Fruit fly (Drosophila melanogaster): Measurements from ENCODE around the gene Atg17.

The Atg17 gene

dm6 chr3R:5648569-5649476 is 20.7 kb upstream of the Atg17 start, which contains the start of the genes MTA1-like and Sec23 (continued):
- TF ChIP-seq CG6813 (GFP tag; optimal IDR thresholded peaks at IDR 0.05) (peak; percentile 7), Oaz (GFP tag; IDR thresholded peaks at IDR 0.05) (no peak), Lhr (GFP tag; optimal IDR thresholded peaks at IDR 0.05) (peak; percentile 4), dmrt11E (tag; optimal IDR thresholded peaks at IDR 0.05) (peak; percentile 66), tap (tag; optimal IDR thresholded peaks at IDR 0.05) (peak; percentile 46), CG30020 (tag; optimal IDR thresholded peaks at IDR 0.05) (peak; percentile 78), jigr1 (GFP tag; IDR thresholded peaks at IDR 0.05) (peak; percentile 79; the same call in 2 of the 3 replicates), ATbp (GFP tag; optimal IDR thresholded peaks at IDR 0.05) (no peak), HLH54F (GFP tag; optimal IDR thresholded peaks at IDR 0.05) (peak; percentile 38), CG1602 (GFP tag; optimal IDR thresholded peaks at IDR 0.05) (peak; percentile 56), Ptx1 (GFP tag; IDR thresholded peaks at IDR 0.05) (peak; percentile 32; the same call in 1 of the 2 replicates), Kr (GFP tag; optimal IDR thresholded peaks at IDR 0.05) (peak; percentile 21), CG3281 (GFP tag; optimal IDR thresholded peaks at IDR 0.05) (peak; percentile 4), CG17568 (GFP tag; optimal IDR thresholded peaks at IDR 0.05) (no peak), CG18764 (GFP tag; optimal IDR thresholded peaks at IDR 0.05) (peak; percentile 36), Elba2 (GFP tag; optimal IDR thresholded peaks at IDR 0.05) (peak; percentile 82), nmo (GFP tag; optimal IDR thresholded peaks at IDR 0.05) (peak; percentile 79), CG12155 (GFP tag; optimal IDR thresholded peaks at IDR 0.05) (peak; percentile 33), CG33557 (GFP tag; optimal IDR thresholded peaks at IDR 0.05) (peak; percentile 48), CG6791 (GFP tag; IDR thresholded peaks at IDR 0.05; ENCODE audit: partially characterized antibody) (peak; percentile 93), CG7357 (GFP tag; IDR thresholded peaks at IDR 0.05) (no peak), CG16815 (GFP tag; optimal IDR thresholded peaks at IDR 0.05) (peak; percentile 38), jing (GFP tag; optimal IDR thresholded peaks at IDR 0.05) (no peak), CG10209 (GFP tag; optimal IDR thresholded peaks at IDR 0.05) (peak; percentile 41), bcd (GFP tag; optimal IDR thresholded peaks at IDR 0.05) (peak; percentile 34), Sry-β (GFP tag; optimal IDR thresholded peaks at IDR 0.05) (peak; percentile 53), grau (tag; optimal IDR thresholded peaks at IDR 0.05) (peak; percentile 63), insv (GFP tag; optimal IDR thresholded peaks at IDR 0.05) (peak in 1 of 2 experiments; percentile 73), eve (GFP tag; optimal IDR thresholded peaks at IDR 0.05) (no peak), CG6272 (GFP tag; IDR thresholded peaks at IDR 0.05) (peak; percentile 68; the same call in 1 of the 2 replicates), CG1233 (GFP tag; optimal IDR thresholded peaks at IDR 0.05) (no peak), ind (GFP tag; optimal IDR thresholded peaks at IDR 0.05) (peak; percentile 61), MBD-R2 (GFP tag; IDR thresholded peaks at IDR 0.05) (peak; percentile 22; the same call in 1 of the 2 replicates), CG17385 (GFP tag; optimal IDR thresholded peaks at IDR 0.05) (peak; percentile 29), Mad (GFP tag; optimal IDR thresholded peaks at IDR 0.05) (no peak), Hmx (GFP tag; optimal IDR thresholded peaks at IDR 0.05) (no peak), zen2 (GFP tag; IDR thresholded peaks at IDR 0.05; ENCODE audit: partially characterized antibody) (peak; percentile 85; the same call in 2 of the 3 replicates), HLH4C (GFP tag; IDR thresholded peaks at IDR 0.05; ENCODE audit: partially characterized antibody) (peak; percentile 92), CG6689 (GFP tag; IDR thresholded peaks at IDR 0.05) (peak; percentile 77), Ssrp (tag; optimal IDR thresholded peaks at IDR 0.05) (peak; percentile 36), CG9817 (tag; optimal IDR thresholded peaks at IDR 0.05) (peak; percentile 47), CG31224 (GFP tag; IDR thresholded peaks at IDR 0.05) (peak; percentile 5; the same call in 1 of the 2 replicates), Ets65A (GFP tag) (peak; percentile 93), CG3838 (GFP tag; optimal IDR thresholded peaks at IDR 0.05) (no peak), CG11085 (GFP tag; IDR thresholded peaks at IDR 0.05) (no peak), dmrt99B (tag; optimal IDR thresholded peaks at IDR 0.05) (peak; percentile 51), CG9797 (GFP tag; optimal IDR thresholded peaks at IDR 0.05) (peak; percentile 35), slbo (GFP tag; IDR thresholded peaks at IDR 0.05) (peak; percentile 72)
